Fruit fly (Drosophila melanogaster): ENCODE data around the gene CG42747.

DNA sequence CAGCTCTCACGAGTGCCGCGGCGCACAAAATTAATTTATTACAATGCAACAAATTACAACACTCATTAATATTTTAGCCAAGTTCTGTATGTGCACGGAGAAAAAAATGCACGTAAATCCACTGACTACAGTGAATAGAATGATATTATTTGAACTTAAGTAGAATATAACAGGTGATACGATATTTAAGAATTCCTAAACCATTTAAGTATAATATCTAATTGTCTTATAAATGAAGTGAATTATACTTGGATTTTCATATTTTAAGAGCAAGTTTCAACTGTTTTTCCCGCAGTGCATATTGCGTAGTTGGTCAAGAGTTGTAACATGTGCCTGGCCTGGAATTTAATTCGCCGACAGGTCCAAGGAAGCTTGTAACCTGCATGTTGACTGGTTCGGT, 58.3 kb downstream of the CG42747 start:
- TF ChIP-seq CG10147 (GFP tag; optimal IDR thresholded peaks at IDR 0.05) (no peak), CG1832 (GFP tag; optimal IDR thresholded peaks at IDR 0.05) (no peak), CG6254 (GFP tag; optimal IDR thresholded peaks at IDR 0.05) (no peak), emc (GFP tag; optimal IDR thresholded peaks at IDR 0.05) (no peak), Myb (GFP tag; optimal IDR thresholded peaks at IDR 0.05) (no peak), kni (GFP tag; optimal IDR thresholded peaks at IDR 0.05) (no peak), Taf1 (GFP tag; IDR thresholded peaks at IDR 0.05) (no peak), ato (GFP tag; IDR thresholded peaks at IDR 0.05; ENCODE audit: partially characterized antibody) (no peak), gem (tag; optimal IDR thresholded peaks at IDR 0.05) (no peak), cato (GFP tag; optimal IDR thresholded peaks at IDR 0.05; ENCODE audit: borderline replicate concordance) (no peak), Nf-YC (tag; optimal IDR thresholded peaks at IDR 0.05) (no peak), fru (optimal IDR thresholded peaks at IDR 0.05) (no peak), CG1233 (GFP tag; optimal IDR thresholded peaks at IDR 0.05) (no peak)
